Fruit fly (Drosophila melanogaster) whole organism, embryonic: ENCODE results near the gene Prx5.

ENCODE experiments used
- Abd-B ChIP-seq: fragments of 200-800 bp; sonication (Bioruptor generic); optimal IDR thresholded peaks from 2 replicates; lab custom pipeline; 2018; ENCODE audit warnings: missing biosample characterization, mild to moderate bottlenecking, missing genetic modification characterization, moderate library complexity
- CG11695 ChIP-seq: fragments of 200-800 bp; sonication (Bioruptor generic); IDR thresholded peaks from 3 replicates; pipeline ENCODE4 v1.3.6; 2022; ENCODE audit warnings: missing biosample characterization, missing genetic modification characterization
- CG14441 ChIP-seq: fragments of 200-800 bp; sonication (Bioruptor generic); IDR thresholded peaks from 2 replicates; pipeline ENCODE4 v1.3.6; 2022; ENCODE audit warnings: missing biosample characterization, missing genetic modification characterization
- CG14710 ChIP-seq: fragments of 200-800 bp; sonication (Bioruptor generic); optimal IDR thresholded peaks from 3 replicates; lab custom pipeline; 2019; ENCODE audit warnings: missing biosample characterization, mild to moderate bottlenecking, missing genetic modification characterization, moderate library complexity
- CG15073 ChIP-seq: fragments of 200-800 bp; sonication (Bioruptor generic); optimal IDR thresholded peaks from 2 replicates; lab custom pipeline; 2016; ENCODE audit warnings: missing biosample characterization, missing genetic modification characterization
- CG15269 ChIP-seq: fragments of 200-800 bp; sonication (Bioruptor generic); optimal IDR thresholded peaks from 2 replicates; lab custom pipeline; 2018; ENCODE audit warnings: missing biosample characterization, mild to moderate bottlenecking, missing genetic modification characterization, moderate library complexity
- CG30431 ChIP-seq: fragments of 200-800 bp; sonication (Bioruptor generic); optimal IDR thresholded peaks from 2 replicates; lab custom pipeline; 2017; ENCODE audit warnings: missing biosample characterization, missing genetic modification characterization
- CG31224 ChIP-seq: fragments of 200-800 bp; sonication (Bioruptor generic); IDR thresholded peaks from 2 replicates; pipeline ENCODE4 v1.3.6; 2022; ENCODE audit warnings: missing biosample characterization, missing genetic modification characterization
- CG31365 ChIP-seq: fragments of 200-800 bp; sonication (Bioruptor generic); optimal IDR thresholded peaks from 2 replicates; lab custom pipeline; 2018; ENCODE audit warnings: missing biosample characterization, mild to moderate bottlenecking, missing genetic modification characterization
- CG34224 ChIP-seq: fragments of 200-800 bp; sonication (Bioruptor generic); IDR thresholded peaks from 3 replicates; pipeline ENCODE4 v1.3.6; 2022; ENCODE audit warnings: missing biosample characterization, missing genetic modification characterization; ENCODE audit not compliant: partially characterized antibody
- CG4854 ChIP-seq: fragments of 200-800 bp; sonication (Bioruptor generic); optimal IDR thresholded peaks from 2 replicates; lab custom pipeline; 2016; ENCODE audit warnings: missing biosample characterization, missing genetic modification characterization, inconsistent platforms
- CG6272 ChIP-seq: fragments of 200-800 bp; sonication (Bioruptor generic); IDR thresholded peaks from 2 replicates; pipeline ENCODE4 v1.3.6; 2022; ENCODE audit warnings: missing biosample characterization, missing genetic modification characterization
- CG6654 ChIP-seq: fragments of 200-800 bp; sonication (Bioruptor generic); optimal IDR thresholded peaks from 2 replicates; lab custom pipeline; 2017; ENCODE audit warnings: missing biosample characterization, mild to moderate bottlenecking, missing genetic modification characterization
- CG7372 ChIP-seq: fragments of 200-800 bp; sonication (Bioruptor generic); IDR thresholded peaks from 2 replicates; pipeline ENCODE4 v1.3.6; 2022; ENCODE audit warnings: missing biosample characterization, missing genetic modification characterization
- CG7786 ChIP-seq: fragments of 200-800 bp; sonication (Bioruptor generic); optimal IDR thresholded peaks from 2 replicates; lab custom pipeline; 2016; ENCODE audit warnings: missing biosample characterization, missing genetic modification characterization
- CG8388 ChIP-seq: fragments of 200-800 bp; sonication (Bioruptor generic); optimal IDR thresholded peaks from 2 replicates; lab custom pipeline; 2019; ENCODE audit warnings: missing biosample characterization, mild to moderate bottlenecking, missing genetic modification characterization, moderate library complexity
- CG8765 ChIP-seq: fragments of 200-800 bp; sonication (Bioruptor generic); IDR thresholded peaks from 2 replicates; pipeline ENCODE4 v1.3.6; 2022; ENCODE audit warnings: missing biosample characterization, missing genetic modification characterization
- CG8924 ChIP-seq: fragments of 200-800 bp; optimal IDR thresholded peaks from 3 replicates; lab custom pipeline; 2019; ENCODE audit warnings: missing biosample characterization, mild to moderate bottlenecking, missing genetic modification characterization, moderate library complexity
- CG9817 ChIP-seq: fragments of 200-800 bp; sonication (Bioruptor generic); optimal IDR thresholded peaks from 2 replicates; lab custom pipeline; 2018; ENCODE audit warnings: missing biosample characterization, mild to moderate bottlenecking, missing genetic modification characterization, moderate library complexity
- D19B ChIP-seq: fragments of 200-800 bp; sonication (Bioruptor generic); optimal IDR thresholded peaks from 2 replicates; lab custom pipeline; 2017; ENCODE audit warnings: missing biosample characterization, mild to moderate bottlenecking, missing genetic modification characterization
- Doc3 ChIP-seq: fragments of 200-800 bp; sonication (Bioruptor generic); IDR thresholded peaks from 3 replicates; pipeline ENCODE4 v1.3.6; 2022; ENCODE audit warnings: missing biosample characterization, missing genetic modification characterization; ENCODE audit not compliant: partially characterized antibody
- E2f1 ChIP-seq: fragments of 200-800 bp; sonication (Bioruptor generic); IDR thresholded peaks from 2 replicates; pipeline ENCODE4 v1.3.6; 2022; ENCODE audit warnings: missing biosample characterization, missing genetic modification characterization
- HLH4C ChIP-seq: fragments of 200-800 bp; sonication (Bioruptor generic); IDR thresholded peaks from 3 replicates; pipeline ENCODE4 v1.3.6; 2022; ENCODE audit warnings: missing biosample characterization, missing genetic modification characterization; ENCODE audit not compliant: partially characterized antibody
- Hr78 ChIP-seq, 2 experiments: fragments of 200-800 bp in 1 of 2; fragments of >200 bp in 1 of 2; sonication (Bioruptor generic) in 1 of 2; optimal IDR thresholded peaks; 2 replicates each; lab custom pipeline; 2017 to 2019; ENCODE audit warnings: missing biosample characterization in 2 of 2, missing genetic modification characterization in 2 of 2, mild to moderate bottlenecking in 1 of 2, moderate library complexity in 1 of 2
- Lim3 ChIP-seq: fragments of 200-800 bp; sonication (Bioruptor generic); IDR thresholded peaks from 2 replicates; pipeline ENCODE4 v1.3.6; 2022; ENCODE audit warnings: missing biosample characterization, missing genetic modification characterization
- Mrtf ChIP-seq: fragments of 200-800 bp; sonication (Bioruptor generic); IDR thresholded peaks from 3 replicates; pipeline ENCODE4 v1.3.6; 2022; ENCODE audit warnings: missing biosample characterization, missing genetic modification characterization
- Myb ChIP-seq: fragments of 200-800 bp; sonication (Bioruptor generic); optimal IDR thresholded peaks from 2 replicates; lab custom pipeline; 2016; ENCODE audit warnings: missing biosample characterization, missing genetic modification characterization
- Neu2 ChIP-seq: fragments of 200-800 bp; sonication (Bioruptor generic); optimal IDR thresholded peaks from 3 replicates; lab custom pipeline; 2016; ENCODE audit warnings: missing biosample characterization, missing genetic modification characterization, borderline replicate concordance
- Sry-β ChIP-seq: fragments of 200-800 bp; sonication (Bioruptor generic); optimal IDR thresholded peaks from 2 replicates; lab custom pipeline; 2018; ENCODE audit warnings: missing biosample characterization, mild to moderate bottlenecking, missing genetic modification characterization, moderate library complexity
- ase ChIP-seq: fragments of 200-800 bp; sonication (Bioruptor generic); IDR thresholded peaks from 3 replicates; pipeline ENCODE4 v1.3.6; 2022; ENCODE audit warnings: missing biosample characterization, missing genetic modification characterization
- dimm ChIP-seq: fragments of 200-800 bp; sonication (Bioruptor generic); IDR thresholded peaks from 2 replicates; pipeline ENCODE4 v1.3.6; 2022; ENCODE audit warnings: missing biosample characterization, missing genetic modification characterization
- dm ChIP-seq: fragments of 200-800 bp; sonication (Bioruptor generic); optimal IDR thresholded peaks from 3 replicates; lab custom pipeline; 2016; ENCODE audit warnings: missing biosample characterization, missing genetic modification characterization
- dysf ChIP-seq: fragments of 200-800 bp; sonication (Bioruptor generic); IDR thresholded peaks from 3 replicates; pipeline ENCODE4 v1.3.6; 2022; ENCODE audit warnings: missing biosample characterization, missing genetic modification characterization
- exex ChIP-seq: fragments of 200-800 bp; sonication (Bioruptor generic); optimal IDR thresholded peaks from 4 replicates; lab custom pipeline; 2018; ENCODE audit warnings: missing biosample characterization, mild to moderate bottlenecking, missing genetic modification characterization, moderate library complexity
- fd3F ChIP-seq: fragments of 200-800 bp; sonication (Bioruptor generic); optimal IDR thresholded peaks from 2 replicates; lab custom pipeline; 2018; ENCODE audit warnings: missing biosample characterization, mild to moderate bottlenecking, missing genetic modification characterization, moderate library complexity
- gcm ChIP-seq: fragments of 200-800 bp; sonication (Bioruptor generic); optimal IDR thresholded peaks from 2 replicates; lab custom pipeline; 2019; ENCODE audit warnings: missing biosample characterization, mild to moderate bottlenecking, missing genetic modification characterization, moderate library complexity
- grn ChIP-seq: fragments of 200-800 bp; sonication (Bioruptor generic); optimal IDR thresholded peaks from 3 replicates; lab custom pipeline; 2017; ENCODE audit warnings: missing biosample characterization, missing genetic modification characterization
- hth ChIP-seq: fragments of >200 bp; optimal IDR thresholded peaks from 2 replicates; lab custom pipeline; 2017; ENCODE audit warnings: inconsistent platforms
- kah ChIP-seq: fragments of 200-800 bp; sonication (Bioruptor generic); optimal IDR thresholded peaks from 2 replicates; lab custom pipeline; 2018; ENCODE audit warnings: missing biosample characterization, mild to moderate bottlenecking, missing genetic modification characterization
- kay ChIP-seq: fragments of 200-800 bp; sonication (Bioruptor generic); optimal IDR thresholded peaks from 2 replicates; lab custom pipeline; 2016; ENCODE audit warnings: missing biosample characterization, missing genetic modification characterization
- lab ChIP-seq: fragments of 200-800 bp; sonication (Bioruptor generic); optimal IDR thresholded peaks from 3 replicates; lab custom pipeline; 2017; ENCODE audit warnings: missing biosample characterization, missing genetic modification characterization, mild to moderate bottlenecking, moderate library complexity, missing genetic modification reagents
- nerfin-2 ChIP-seq: fragments of 200-800 bp; sonication (Bioruptor generic); IDR thresholded peaks from 2 replicates; pipeline ENCODE4 v1.3.6; 2022; ENCODE audit warnings: missing biosample characterization, missing genetic modification characterization; ENCODE audit not compliant: partially characterized antibody
- odd ChIP-seq: fragments of 200-800 bp; sonication (Bioruptor generic); optimal IDR thresholded peaks from 2 replicates; lab custom pipeline; 2017; ENCODE audit warnings: missing biosample characterization, mild to moderate bottlenecking, missing genetic modification characterization
- pb ChIP-seq: fragments of 200-800 bp; sonication (Bioruptor generic); optimal IDR thresholded peaks from 3 replicates; lab custom pipeline; 2016; ENCODE audit warnings: missing biosample characterization, missing genetic modification characterization
- peb ChIP-seq: fragments of 200-800 bp; sonication (Bioruptor generic); IDR thresholded peaks from 2 replicates; pipeline ENCODE4 v1.3.6; 2022; ENCODE audit warnings: missing biosample characterization, missing genetic modification characterization
- phol ChIP-seq: fragments of 200-800 bp; sonication (Bioruptor generic); optimal IDR thresholded peaks from 3 replicates; lab custom pipeline; 2018; ENCODE audit warnings: missing biosample characterization, mild to moderate bottlenecking, missing genetic modification characterization, moderate library complexity
- tap ChIP-seq: fragments of 200-800 bp; optimal IDR thresholded peaks from 3 replicates; lab custom pipeline; 2019; ENCODE audit warnings: missing biosample characterization, mild to moderate bottlenecking, missing genetic modification characterization, moderate library complexity
- toy ChIP-seq: fragments of 200-800 bp; sonication (Bioruptor generic); IDR thresholded peaks from 2 replicates; pipeline ENCODE4 v1.3.6; 2022; ENCODE audit warnings: missing biosample characterization, missing genetic modification characterization

Gene Prx5

DNA sequence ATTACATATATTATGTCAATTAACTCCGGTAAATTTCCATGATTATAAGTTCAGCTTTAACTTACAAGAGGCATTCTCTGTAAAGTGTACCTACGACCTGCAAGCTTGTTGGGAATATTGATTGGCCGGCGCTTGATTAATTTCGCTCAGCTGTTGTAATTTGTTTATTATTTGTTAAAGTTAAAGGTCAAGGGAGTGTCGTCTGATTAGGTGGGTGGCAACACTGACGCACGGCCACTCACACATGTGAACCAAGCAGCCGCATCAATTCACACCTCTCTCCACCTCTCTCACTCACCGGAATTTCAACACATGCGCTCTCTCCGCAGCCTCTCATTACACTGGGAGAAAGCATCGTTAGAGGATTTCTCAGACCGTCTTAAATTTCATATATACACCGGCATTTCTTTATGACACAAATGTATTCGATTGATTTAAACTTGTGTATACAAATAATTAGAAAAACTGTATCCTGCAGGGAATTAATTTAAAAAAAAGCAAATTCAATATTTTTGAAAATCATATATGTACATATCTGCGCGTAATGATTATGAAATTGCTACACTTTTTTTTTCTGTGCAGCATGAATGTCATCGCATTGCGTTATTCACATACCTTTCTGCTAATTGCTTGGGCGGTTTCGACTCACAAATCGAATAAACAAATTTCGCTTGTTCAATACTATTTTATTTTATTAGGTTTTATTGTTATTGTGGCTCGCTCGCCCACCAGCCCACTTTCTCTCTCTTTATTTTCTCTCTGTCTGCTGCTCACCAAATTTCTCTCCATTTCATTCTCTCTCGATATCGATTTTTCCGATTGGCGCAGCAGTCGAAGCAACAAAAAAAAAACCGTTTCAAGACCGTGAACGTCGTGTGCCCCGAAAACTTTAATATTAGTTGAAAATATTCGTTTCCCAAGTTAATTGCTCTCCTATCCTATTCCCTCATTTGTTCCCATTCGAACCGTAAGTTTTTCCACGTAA, 5.2 kb upstream of the Prx5 start (continued):
- TF ChIP-seq Lim3 (no peak), D19B (GFP tag; lab: Kevin White, UChicago) (peak; percentile 73), CG9817 (tag; lab: Kevin White, UChicago) (peak; percentile 89), phol (tag; lab: Kevin White, UChicago) (peak; percentile 96), CG7786 (GFP tag; lab: Kevin White, UChicago) (peak; percentile 88), CG6272 (GFP tag; lab: Robert Waterston, UW) (peak; percentile 83), peb (GFP tag; lab: Robert Waterston, UW) (peak; percentile 84), E2f1 (GFP tag; lab: Robert Waterston, UW) (peak; percentile 86), Myb (GFP tag; lab: Kevin White, UChicago) (peak; percentile 69), CG7372 (GFP tag; lab: Robert Waterston, UW) (peak; percentile 88), dm (GFP tag; lab: Kevin White, UChicago) (peak; percentile 69), odd (GFP tag; lab: Kevin White, UChicago) (peak; percentile 91), CG15073 (GFP tag; lab: Kevin White, UChicago) (peak; percentile 63), CG31365 (tag; lab: Kevin White, UChicago) (peak; percentile 73), CG4854 (GFP tag; lab: Kevin White, UChicago) (peak; percentile 84), CG8765 (peak; percentile 60), CG11695 (peak; percentile 91), Hr78 (GFP tag; optimal IDR thresholded peaks at IDR 0.05; lab: Kevin White, UChicago) (peak in 1 of 2 experiments; percentile 90), pb (GFP tag; lab: Kevin White, UChicago) (peak; percentile 64), CG6654 (GFP tag; lab: Kevin White, UChicago) (peak; percentile 82), CG15269 (peak; percentile 94), dysf (GFP tag; lab: Robert Waterston, UW) (peak; percentile 92), CG8924 (tag; lab: Kevin White, UChicago) (peak; percentile 97), Sry-β (GFP tag; lab: Kevin White, UChicago) (peak; percentile 51), lab (peak; percentile 95), Mrtf (GFP tag; lab: Robert Waterston, UW) (peak; percentile 80), gcm (GFP tag; lab: Kevin White, UChicago) (peak; percentile 92), Abd-B (GFP tag; lab: Kevin White, UChicago) (peak; percentile 95), CG14710 (peak; percentile 93), CG30431 (GFP tag; lab: Kevin White, UChicago) (peak; percentile 87), CG34224 (GFP tag; lab: Robert Waterston, UW) (no peak), toy (GFP tag; lab: Robert Waterston, UW) (0 out of 2 replicates have a peak, but pooled peaks have one; percentile 32), Neu2 (peak; percentile 46), grn (GFP tag; lab: Kevin White, UChicago) (peak; percentile 48), CG8388 (GFP tag; lab: Kevin White, UChicago) (peak; percentile 92), fd3F (GFP tag; lab: Kevin White, UChicago) (peak; percentile 88), kah (GFP tag; lab: Kevin White, UChicago) (peak; percentile 84), tap (tag; lab: Kevin White, UChicago) (peak; percentile 86), dimm (peak; percentile 54), nerfin-2 (GFP tag; lab: Robert Waterston, UW) (no peak), CG31224 (GFP tag; lab: Robert Waterston, UW) (peak; percentile 77), ase (GFP tag; lab: Robert Waterston, UW) (peak; percentile 82), Doc3 (GFP tag; lab: Robert Waterston, UW) (peak; percentile 38; the same call in 1 of the 3 replicates), HLH4C (0 out of 3 replicates have a peak, but pooled peaks have one; percentile 29), CG14441 (GFP tag; lab: Robert Waterston, UW) (peak; percentile 87), hth (no peak), kay (peak; percentile 88), exex (tag; lab: Kevin White, UChicago) (peak; percentile 72)
